Worm (Caenorhabditis elegans): ENCODE results near the gene ceh-41.

DNA sequence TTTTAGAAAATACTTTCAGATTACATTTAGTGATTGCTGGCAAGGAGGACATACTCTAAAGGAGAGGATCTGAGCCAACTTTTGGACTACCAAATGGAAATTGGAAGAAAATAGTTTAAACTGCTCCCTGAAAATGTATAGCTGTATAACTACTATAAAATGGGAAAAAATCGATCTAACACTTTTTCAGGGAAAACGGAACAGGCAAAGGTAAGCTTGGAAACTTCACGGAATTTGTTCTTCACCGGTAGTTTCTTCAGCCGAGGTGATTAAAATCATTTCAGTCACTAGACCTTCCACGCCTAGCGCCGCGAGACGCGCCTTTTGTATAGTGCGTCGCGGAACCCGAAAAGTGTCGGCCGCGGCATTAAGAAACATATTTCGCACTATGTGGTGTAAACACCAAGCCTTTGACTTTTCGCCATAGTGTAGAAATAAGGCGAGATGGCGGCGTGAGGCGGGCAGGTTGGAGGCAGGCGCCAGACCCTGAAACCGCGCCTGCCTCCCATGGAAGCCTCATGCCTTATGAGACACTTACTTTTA, 23.1 kb downstream of the ceh-41 start, which contains the start of gene C14E2.5:
- no peak for TF ChIP-seq aly-2 (tag; optimal IDR thresholded peaks at IDR 0.05)
- TF ChIP-seq nhr-23 (tag; optimal IDR thresholded peaks at IDR 0.05), result no peak

Data from whole organism, L2 larva.